Fruit fly (Drosophila melanogaster) whole organism, embryonic: ENCODE data around the gene tra.
A peak's percentile ranks its signal among the peaks of the same experiment; 100 is the strongest.

Experiments used
- Abd-B ChIP-seq: fragments of 200-800 bp; sonication (Bioruptor generic); optimal IDR thresholded peaks from 2 replicates; lab custom pipeline; 2018; ENCODE audit warnings: missing biosample characterization, mild to moderate bottlenecking, missing genetic modification characterization, moderate library complexity
- Atf6 ChIP-seq: fragments of 200-800 bp; sonication (Bioruptor generic); IDR thresholded peaks from 2 replicates; pipeline ENCODE4 v1.3.6; 2022; ENCODE audit warnings: missing biosample characterization, missing genetic modification characterization
- CG10267 ChIP-seq: fragments of 200-800 bp; sonication (Bioruptor generic); optimal IDR thresholded peaks from 2 replicates; lab custom pipeline; 2018; ENCODE audit warnings: missing biosample characterization, mild to moderate bottlenecking, missing genetic modification characterization, moderate library complexity
- CG10274 ChIP-seq: fragments of 200-800 bp; sonication (Bioruptor generic); optimal IDR thresholded peaks from 3 replicates; lab custom pipeline; 2017; ENCODE audit warnings: missing biosample characterization, mild to moderate bottlenecking, missing genetic modification characterization
- CG10462 ChIP-seq: fragments of 200-800 bp; sonication (Bioruptor generic); optimal IDR thresholded peaks from 2 replicates; lab custom pipeline; 2016; ENCODE audit warnings: missing biosample characterization, missing genetic modification characterization
- CG12236 ChIP-seq: fragments of 200-800 bp; sonication (Bioruptor generic); optimal IDR thresholded peaks from 2 replicates; lab custom pipeline; 2016; ENCODE audit warnings: missing biosample characterization, missing genetic modification characterization
- CG12942 ChIP-seq: fragments of 200-800 bp; sonication (Bioruptor generic); optimal IDR thresholded peaks from 3 replicates; lab custom pipeline; 2016; ENCODE audit warnings: missing biosample characterization, missing genetic modification characterization
- CG14441 ChIP-seq: fragments of 200-800 bp; sonication (Bioruptor generic); IDR thresholded peaks from 2 replicates; pipeline ENCODE4 v1.3.6; 2022; ENCODE audit warnings: missing biosample characterization, missing genetic modification characterization
- CG14710 ChIP-seq: fragments of 200-800 bp; sonication (Bioruptor generic); optimal IDR thresholded peaks from 3 replicates; lab custom pipeline; 2019; ENCODE audit warnings: missing biosample characterization, mild to moderate bottlenecking, missing genetic modification characterization, moderate library complexity
- CG15269 ChIP-seq: fragments of 200-800 bp; sonication (Bioruptor generic); optimal IDR thresholded peaks from 2 replicates; lab custom pipeline; 2018; ENCODE audit warnings: missing biosample characterization, mild to moderate bottlenecking, missing genetic modification characterization, moderate library complexity
- CG18011 ChIP-seq: fragments of 200-800 bp; sonication (Bioruptor generic); optimal IDR thresholded peaks from 2 replicates; lab custom pipeline; 2017; ENCODE audit warnings: missing biosample characterization, missing genetic modification characterization, mild to moderate bottlenecking, moderate library complexity, missing genotype
- CG2889 ChIP-seq: fragments of 200-800 bp; sonication (Bioruptor generic); IDR thresholded peaks from 3 replicates; pipeline ENCODE4 v1.3.6; 2022; ENCODE audit warnings: missing biosample characterization, missing genetic modification characterization
- CG33213 ChIP-seq: fragments of 200-800 bp; sonication (Bioruptor generic); optimal IDR thresholded peaks from 3 replicates; lab custom pipeline; 2016; ENCODE audit warnings: missing biosample characterization, missing genetic modification characterization
- CG3995 ChIP-seq: fragments of 200-800 bp; sonication (Bioruptor generic); optimal IDR thresholded peaks from 3 replicates; lab custom pipeline; 2016; ENCODE audit warnings: missing biosample characterization, missing genetic modification characterization
- CG4404 ChIP-seq: fragments of 200-800 bp; sonication (Bioruptor generic); IDR thresholded peaks from 2 replicates; pipeline ENCODE4 v1.3.6; 2022; ENCODE audit warnings: missing biosample characterization, missing genetic modification characterization
- CG4820 ChIP-seq: fragments of 200-800 bp; sonication (Bioruptor generic); optimal IDR thresholded peaks from 3 replicates; lab custom pipeline; 2016; ENCODE audit warnings: missing biosample characterization, missing genetic modification characterization
- CG6175 ChIP-seq: fragments of 200-800 bp; sonication (Bioruptor generic); IDR thresholded peaks from 3 replicates; pipeline ENCODE4 v1.3.6; 2022; ENCODE audit warnings: missing biosample characterization, missing genetic modification characterization
- CG6254 ChIP-seq: fragments of 200-800 bp; sonication (Bioruptor generic); optimal IDR thresholded peaks from 3 replicates; lab custom pipeline; 2017; ENCODE audit warnings: mild to moderate bottlenecking, missing biosample characterization, missing genetic modification reagents, missing genetic modification characterization
- CG7372 ChIP-seq: fragments of 200-800 bp; sonication (Bioruptor generic); IDR thresholded peaks from 2 replicates; pipeline ENCODE4 v1.3.6; 2022; ENCODE audit warnings: missing biosample characterization, missing genetic modification characterization
- CG7556 ChIP-seq: fragments of 200-800 bp; sonication (Bioruptor generic); optimal IDR thresholded peaks from 2 replicates; lab custom pipeline; 2017; ENCODE audit warnings: missing biosample characterization, mild to moderate bottlenecking, missing genetic modification characterization
- CG8765 ChIP-seq: fragments of 200-800 bp; sonication (Bioruptor generic); IDR thresholded peaks from 2 replicates; pipeline ENCODE4 v1.3.6; 2022; ENCODE audit warnings: missing biosample characterization, missing genetic modification characterization
- Dek ChIP-seq: fragments of 200-800 bp; sonication (Bioruptor generic); optimal IDR thresholded peaks from 3 replicates; lab custom pipeline; 2019; ENCODE audit warnings: missing biosample characterization, mild to moderate bottlenecking, missing genetic modification characterization, moderate library complexity
- Doc3 ChIP-seq: fragments of 200-800 bp; sonication (Bioruptor generic); IDR thresholded peaks from 3 replicates; pipeline ENCODE4 v1.3.6; 2022; ENCODE audit warnings: missing biosample characterization, missing genetic modification characterization; ENCODE audit not compliant: partially characterized antibody
- H15 ChIP-seq: fragments of 200-800 bp; sonication (Bioruptor generic); IDR thresholded peaks from 3 replicates; pipeline ENCODE4 v1.3.6; 2022; ENCODE audit warnings: missing biosample characterization, missing genetic modification characterization
- Hand ChIP-seq: fragments of 200-800 bp; sonication (Bioruptor generic); optimal IDR thresholded peaks from 2 replicates; lab custom pipeline; 2017; ENCODE audit warnings: mild to moderate bottlenecking, missing biosample characterization, missing genetic modification reagents, missing genetic modification characterization
- Hey ChIP-seq: fragments of 200-800 bp; sonication (Bioruptor generic); optimal IDR thresholded peaks from 3 replicates; lab custom pipeline; 2018; ENCODE audit warnings: missing biosample characterization, mild to moderate bottlenecking, missing genetic modification characterization
- Mes4 ChIP-seq: fragments of 200-800 bp; sonication (Bioruptor generic); optimal IDR thresholded peaks from 2 replicates; lab custom pipeline; 2016; ENCODE audit warnings: missing biosample characterization, missing genetic modification characterization
- NC2α ChIP-seq: fragments of 200-800 bp; sonication (Bioruptor generic); optimal IDR thresholded peaks from 2 replicates; lab custom pipeline; 2016; ENCODE audit warnings: missing biosample characterization, missing genetic modification characterization
- Rfx ChIP-seq: fragments of 200-800 bp; sonication (Bioruptor generic); IDR thresholded peaks from 2 replicates; pipeline ENCODE4 v1.3.6; 2022; ENCODE audit warnings: missing biosample characterization, missing genetic modification characterization
- Taf1 ChIP-seq: fragments of 200-800 bp; sonication (Bioruptor generic); IDR thresholded peaks from 2 replicates; pipeline ENCODE4 v1.3.6; 2022; ENCODE audit warnings: missing biosample characterization, missing genetic modification characterization
- ap ChIP-seq: fragments of 200-800 bp; sonication (Bioruptor generic); IDR thresholded peaks from 2 replicates; pipeline ENCODE4 v1.3.6; 2022; ENCODE audit warnings: missing biosample characterization, missing genetic modification characterization
- crp ChIP-seq, 2 experiments: fragments of 200-800 bp; sonication (Bioruptor generic); optimal IDR thresholded peaks; 2 replicates in 1 of 2; 3 replicates in 1 of 2; lab custom pipeline; 2017; ENCODE audit warnings: missing biosample characterization in 2 of 2, missing genetic modification characterization in 2 of 2, mild to moderate bottlenecking in 1 of 2, moderate library complexity in 1 of 2
- danr ChIP-seq: fragments of 200-800 bp; sonication (Bioruptor generic); IDR thresholded peaks from 2 replicates; pipeline ENCODE4 v1.3.6; 2022; ENCODE audit warnings: missing biosample characterization, missing genetic modification characterization
- disco-r ChIP-seq: fragments of 200-800 bp; sonication (Bioruptor generic); optimal IDR thresholded peaks from 2 replicates; lab custom pipeline; 2016; ENCODE audit warnings: missing biosample characterization, missing genetic modification characterization
- dpn ChIP-seq, 2 experiments: fragments of 200-800 bp; sonication (Bioruptor generic); optimal IDR thresholded peaks; 3 replicates each; lab custom pipeline; 2016; ENCODE audit warnings: missing biosample characterization in 2 of 2, missing genetic modification characterization in 2 of 2
- dysf ChIP-seq: fragments of 200-800 bp; sonication (Bioruptor generic); IDR thresholded peaks from 3 replicates; pipeline ENCODE4 v1.3.6; 2022; ENCODE audit warnings: missing biosample characterization, missing genetic modification characterization
- eyg ChIP-seq: fragments of 200-800 bp; sonication (Bioruptor generic); optimal IDR thresholded peaks from 3 replicates; lab custom pipeline; 2016; ENCODE audit warnings: missing biosample characterization, missing genetic modification characterization
- luna ChIP-seq: fragments of 200-800 bp; sonication (Bioruptor generic); optimal IDR thresholded peaks from 2 replicates; lab custom pipeline; 2016; ENCODE audit warnings: missing biosample characterization, missing genetic modification characterization
- mam ChIP-seq: fragments of 200-800 bp; sonication (Bioruptor generic); optimal IDR thresholded peaks from 3 replicates; lab custom pipeline; 2016; ENCODE audit warnings: missing biosample characterization, missing genetic modification characterization
- p53 ChIP-seq: fragments of 200-800 bp; sonication (Bioruptor generic); optimal IDR thresholded peaks from 2 replicates; lab custom pipeline; 2016; ENCODE audit warnings: missing biosample characterization, missing genetic modification characterization
- pnt ChIP-seq: fragments of 200-800 bp; sonication (Bioruptor generic); optimal IDR thresholded peaks from 3 replicates; lab custom pipeline; 2016; ENCODE audit warnings: missing biosample characterization, missing genetic modification characterization
- pum ChIP-seq: fragments of 200-800 bp; sonication (Bioruptor generic); optimal IDR thresholded peaks from 2 replicates; lab custom pipeline; 2016; ENCODE audit warnings: missing biosample characterization, missing genetic modification characterization
- repo ChIP-seq: fragments of 200-800 bp; sonication (Bioruptor generic); optimal IDR thresholded peaks from 2 replicates; lab custom pipeline; 2016; ENCODE audit warnings: missing biosample characterization, missing genetic modification characterization
- ro ChIP-seq: fragments of 200-800 bp; sonication (Bioruptor generic); IDR thresholded peaks from 2 replicates; pipeline ENCODE4 v1.3.6; 2022; ENCODE audit warnings: missing biosample characterization, missing genetic modification characterization
- sc ChIP-seq, 3 experiments: fragments of >200 bp in 2 of 3; fragments of 200-800 bp in 1 of 3; sonication (Bioruptor generic) in 1 of 3; optimal IDR thresholded peaks; 2 replicates in 2 of 3; 3 replicates in 1 of 3; lab custom pipeline; 2017; ENCODE audit warnings: mild to moderate bottlenecking in 1 of 3, missing biosample characterization in 1 of 3, missing genetic modification characterization in 1 of 3, missing genetic modification reagents in 1 of 3
- shn ChIP-seq: fragments of 200-800 bp; sonication (Bioruptor generic); optimal IDR thresholded peaks from 3 replicates; lab custom pipeline; 2016; ENCODE audit warnings: missing biosample characterization, missing genetic modification characterization
- stwl ChIP-seq: fragments of 200-800 bp; sonication (Bioruptor generic); optimal IDR thresholded peaks from 3 replicates; lab custom pipeline; 2018; ENCODE audit warnings: missing biosample characterization, mild to moderate bottlenecking, missing genetic modification characterization, moderate library complexity
- trh ChIP-seq: fragments of 200-800 bp; sonication (Bioruptor generic); optimal IDR thresholded peaks from 2 replicates; lab custom pipeline; 2016; ENCODE audit warnings: missing biosample characterization, missing genetic modification characterization
- tx ChIP-seq: fragments of 200-800 bp; sonication (Bioruptor generic); optimal IDR thresholded peaks from 2 replicates; lab custom pipeline; 2016; ENCODE audit warnings: missing biosample characterization, missing genetic modification characterization
- wek ChIP-seq: fragments of 200-800 bp; sonication (Bioruptor generic); optimal IDR thresholded peaks from 3 replicates; lab custom pipeline; 2018; ENCODE audit warnings: missing biosample characterization, mild to moderate bottlenecking, missing genetic modification characterization, moderate library complexity

The tra gene

dm6 chr3L:16609120-16609519 lies 18.3 kb upstream of the tra start, which contains the start of gene CG4098 (continued):
- TF ChIP-seq CG33213 (GFP tag; lab: Kevin White, UChicago) (peak; percentile 28), CG4404 (GFP tag; lab: Robert Waterston, UW) (no peak), NC2α (no peak), CG14710 (tag; lab: Kevin White, UChicago) (peak; percentile 5), ap (GFP tag; lab: Robert Waterston, UW) (no peak; the same call in 1 of the 2 replicates), CG7556 (GFP tag; lab: Kevin White, UChicago) (peak; percentile 6), wek (GFP tag; lab: Kevin White, UChicago) (peak; percentile 48), CG18011 (GFP tag; lab: Kevin White, UChicago) (peak; percentile 8), eyg (GFP tag; lab: Kevin White, UChicago) (peak; percentile 19), Mes4 (GFP tag; lab: Kevin White, UChicago) (peak; percentile 13), CG10267 (tag; lab: Kevin White, UChicago) (peak; percentile 44), CG6254 (GFP tag; lab: Kevin White, UChicago) (no peak), Taf1 (GFP tag; lab: Robert Waterston, UW) (peak; percentile 65), CG12942 (GFP tag; lab: Kevin White, UChicago) (peak; percentile 52), CG4820 (GFP tag; lab: Kevin White, UChicago) (no peak), luna (GFP tag; lab: Kevin White, UChicago) (peak; percentile 10), CG14441 (GFP tag; lab: Robert Waterston, UW) (peak; percentile 69), CG8765 (no peak), mam (GFP tag; lab: Kevin White, UChicago) (peak; percentile 69), dysf (peak; percentile 70), ro (GFP tag; lab: Robert Waterston, UW) (no peak), Atf6 (GFP tag; lab: Robert Waterston, UW) (peak; percentile 67), stwl (peak; percentile 7), disco-r (GFP tag; lab: Kevin White, UChicago) (no peak), Rfx (peak; percentile 91), danr (GFP tag; lab: Robert Waterston, UW) (no peak), H15 (peak; percentile 62; the same call in 1 of the 3 replicates), Dek (tag; lab: Kevin White, UChicago) (peak; percentile 47), CG7372 (GFP tag; lab: Robert Waterston, UW) (peak; percentile 43; the same call in 1 of the 2 replicates), CG12236 (GFP tag; lab: Kevin White, UChicago) (no peak), pnt (GFP tag; lab: Kevin White, UChicago) (peak; percentile 35), CG3995 (GFP tag; lab: Kevin White, UChicago) (peak; percentile 80), tx (GFP tag; lab: Kevin White, UChicago) (no peak), Hand (no peak), Abd-B (GFP tag; lab: Kevin White, UChicago) (peak; percentile 5), CG6175 (GFP tag; lab: Robert Waterston, UW) (0 out of 3 replicates have a peak, but pooled peaks have one; percentile 30), CG10462 (GFP tag; lab: Kevin White, UChicago) (no peak), CG15269 (tag; lab: Kevin White, UChicago) (peak; percentile 58), pum (GFP tag; lab: Kevin White, UChicago) (peak; percentile 60), trh (no peak), CG10274 (GFP tag; lab: Kevin White, UChicago) (no peak), dpn (GFP tag; optimal IDR thresholded peaks at IDR 0.05; lab: Kevin White, UChicago) (peak; percentile 71 to 72), shn (GFP tag; lab: Kevin White, UChicago) (peak; percentile 53), p53 (GFP tag; lab: Kevin White, UChicago) (no peak), CG2889 (GFP tag; lab: Robert Waterston, UW) (peak; percentile 57; the same call in 1 of the 3 replicates), Hey (tag; lab: Kevin White, UChicago) (no peak), Doc3 (GFP tag; lab: Robert Waterston, UW) (0 out of 3 replicates have a peak, but pooled peaks have one; percentile 10), repo (GFP tag; lab: Kevin White, UChicago) (no peak), crp (GFP tag; optimal IDR thresholded peaks at IDR 0.05; lab: Kevin White, UChicago) (no peak), sc (optimal IDR thresholded peaks at IDR 0.05; lab: Kevin White, UChicago) (no peak), sc (GFP tag; optimal IDR thresholded peaks at IDR 0.05; lab: Kevin White, UChicago) (no peak)
